Fruit fly (Drosophila melanogaster) whole organism, pupa: ENCODE results near the gene CG32683.

ENCODE experiments used
- CG10348 ChIP-seq: fragments of 200-800 bp; sonication (Bioruptor generic); IDR thresholded peaks from 2 replicates; pipeline ENCODE4 v1.3.6; 2022; ENCODE audit warnings: missing biosample characterization, missing genetic modification characterization
- CG12605 ChIP-seq: fragments of 200-800 bp; sonication (Bioruptor generic); IDR thresholded peaks from 2 replicates; pipeline ENCODE4 v1.3.6; 2022; ENCODE audit warnings: missing biosample characterization, missing genetic modification characterization
- CG13204 ChIP-seq: fragments of 200-800 bp; sonication (Bioruptor generic); optimal IDR thresholded peaks from 2 replicates; lab custom pipeline; 2018; ENCODE audit warnings: missing biosample characterization, mild to moderate bottlenecking, missing genetic modification characterization, moderate library complexity
- CG14655 ChIP-seq: fragments of 200-800 bp; sonication (Bioruptor generic); optimal IDR thresholded peaks from 3 replicates; lab custom pipeline; 2017; ENCODE audit warnings: mild to moderate bottlenecking, missing biosample characterization, missing genetic modification reagents, missing genetic modification characterization
- CG15710 ChIP-seq: fragments of 200-800 bp; sonication (Bioruptor generic); optimal IDR thresholded peaks from 2 replicates; lab custom pipeline; 2018; ENCODE audit warnings: missing biosample characterization, mild to moderate bottlenecking, missing genetic modification characterization, moderate library complexity
- CG17806 ChIP-seq: fragments of 200-800 bp; sonication (Bioruptor generic); optimal IDR thresholded peaks from 2 replicates; lab custom pipeline; 2018; ENCODE audit warnings: missing biosample characterization, mild to moderate bottlenecking, missing genetic modification characterization, moderate library complexity
- CG32121 ChIP-seq: fragments of 200-800 bp; sonication (Bioruptor generic); IDR thresholded peaks from 2 replicates; pipeline ENCODE4 v1.3.6; 2022; ENCODE audit warnings: missing biosample characterization, missing genetic modification characterization
- CG34367 ChIP-seq: fragments of 200-800 bp; sonication (Bioruptor generic); optimal IDR thresholded peaks from 2 replicates; lab custom pipeline; 2018; ENCODE audit warnings: missing biosample characterization, mild to moderate bottlenecking, missing genetic modification characterization
- CG4496 ChIP-seq: fragments of 200-800 bp; sonication (Bioruptor generic); IDR thresholded peaks from 3 replicates; pipeline ENCODE4 v1.3.6; 2022; ENCODE audit warnings: missing biosample characterization, missing genetic modification characterization
- CG8159 ChIP-seq: fragments of 200-800 bp; sonication (Bioruptor generic); optimal IDR thresholded peaks from 3 replicates; lab custom pipeline; 2018; ENCODE audit warnings: missing biosample characterization, mild to moderate bottlenecking, missing genetic modification characterization, moderate library complexity
- CG8301 ChIP-seq: fragments of 200-800 bp; sonication (Bioruptor generic); optimal IDR thresholded peaks from 2 replicates; lab custom pipeline; 2018; ENCODE audit warnings: missing biosample characterization, mild to moderate bottlenecking, missing genetic modification characterization
- CG9948 ChIP-seq: fragments of 200-800 bp; sonication (Bioruptor generic); optimal IDR thresholded peaks from 2 replicates; lab custom pipeline; 2018; ENCODE audit warnings: missing biosample characterization, mild to moderate bottlenecking, missing genetic modification characterization, moderate library complexity
- D1 ChIP-seq: fragments of 200-800 bp; sonication (Bioruptor generic); optimal IDR thresholded peaks from 2 replicates; lab custom pipeline; 2018; ENCODE audit warnings: missing biosample characterization, mild to moderate bottlenecking, missing genetic modification characterization, moderate library complexity
- EcR ChIP-seq: fragments of 200-800 bp; sonication (Bioruptor generic); optimal IDR thresholded peaks from 3 replicates; lab custom pipeline; 2019; ENCODE audit warnings: missing biosample characterization, missing genetic modification characterization, mild to moderate bottlenecking, moderate library complexity, missing genetic modification reagents
- Ets98B ChIP-seq: fragments of 200-800 bp; sonication (Bioruptor generic); IDR thresholded peaks from 2 replicates; pipeline ENCODE4 v1.3.6; 2022; ENCODE audit warnings: missing biosample characterization, missing genetic modification characterization
- Pif1A ChIP-seq: fragments of 200-800 bp; sonication (Bioruptor generic); optimal IDR thresholded peaks from 3 replicates; lab custom pipeline; 2016; ENCODE audit warnings: missing biosample characterization, missing genetic modification characterization
- Pif1B ChIP-seq: fragments of 200-800 bp; sonication (Bioruptor generic); optimal IDR thresholded peaks from 3 replicates; lab custom pipeline; 2016; ENCODE audit warnings: missing biosample characterization, missing genetic modification characterization
- Snoo ChIP-seq: fragments of 200-800 bp; sonication (Bioruptor generic); optimal IDR thresholded peaks from 3 replicates; lab custom pipeline; 2017; ENCODE audit warnings: missing biosample characterization, mild to moderate bottlenecking, missing genetic modification characterization, inconsistent platforms
- fd96Ca ChIP-seq: fragments of 200-800 bp; sonication (Bioruptor generic); IDR thresholded peaks from 3 replicates; pipeline ENCODE4 v1.3.6; 2022; ENCODE audit warnings: missing biosample characterization, missing genetic modification characterization
- gl ChIP-seq: fragments of 200-800 bp; sonication (Bioruptor generic); optimal IDR thresholded peaks from 2 replicates; lab custom pipeline; 2018; ENCODE audit warnings: missing biosample characterization, mild to moderate bottlenecking, missing genetic modification characterization
- rn ChIP-seq: fragments of 200-800 bp; sonication (Bioruptor generic); IDR thresholded peaks from 2 replicates; pipeline ENCODE4 v1.3.6; 2022; ENCODE audit warnings: missing biosample characterization, missing genetic modification characterization

CG32683 gene

dm6 chrX:10454795-10455194 lies at the start of gene CG32683:
Gene CG32683 (minus strand): TSS chrX:10454895.
- no peak for TF ChIP-seq rn (GFP tag; lab: Robert Waterston, UW)
- no peak for TF ChIP-seq CG17806 (tag; lab: Kevin White, UChicago)
- TF ChIP-seq fd96Ca (GFP tag; lab: Robert Waterston, UW) = no peak
- no peak for TF ChIP-seq CG4496 (GFP tag; lab: Robert Waterston, UW)
- TF ChIP-seq Ets98B (GFP tag; lab: Robert Waterston, UW) = no peak
- TF ChIP-seq CG10348 = no peak
- TF ChIP-seq CG13204 (GFP tag; lab: Kevin White, UChicago) = no peak
- TF ChIP-seq CG34367 = no peak
- TF ChIP-seq CG14655 (GFP tag; lab: Kevin White, UChicago) = no peak
- no peak for TF ChIP-seq gl
- TF ChIP-seq Snoo (tag; lab: Kevin White, UChicago) = no peak
- no peak for TF ChIP-seq CG8159
- TF ChIP-seq CG12605 (GFP tag; lab: Robert Waterston, UW) = no peak
- no peak for TF ChIP-seq CG15710
- no peak for TF ChIP-seq Pif1A
- TF ChIP-seq CG32121 (GFP tag; lab: Robert Waterston, UW) = no peak
- TF ChIP-seq EcR = no peak
- no peak for TF ChIP-seq CG9948 (tag; lab: Kevin White, UChicago)

- TF ChIP-seq Snoo (tag; lab: Kevin White, UChicago) (no peak), CG13204 (GFP tag; lab: Kevin White, UChicago) (no peak), CG17806 (tag; lab: Kevin White, UChicago) (no peak), D1 (tag; lab: Kevin White, UChicago) (no peak), Pif1B (GFP tag; lab: Kevin White, UChicago) (no peak)
These were observed 41.6 kb upstream of the CG32683 start for dm6 chrX:10496319-10496718.

dm6 chrX:10487964-10488605 lies 33.4 kb upstream of the CG32683 start:
- TF ChIP-seq CG8159 = no peak
- TF ChIP-seq CG14655 (GFP tag; lab: Kevin White, UChicago) = peak; percentile 55
- no peak for TF ChIP-seq Pif1B (GFP tag; lab: Kevin White, UChicago)
- peak; percentile 62; the same call in 2 of the 3 replicates for TF ChIP-seq fd96Ca (GFP tag; lab: Robert Waterston, UW)
- TF ChIP-seq CG8301 (tag; lab: Kevin White, UChicago) = peak; percentile 44
- no peak for TF ChIP-seq CG34367
- 0 out of 2 replicates have a peak, but pooled peaks have one; percentile 17 for TF ChIP-seq CG32121 (GFP tag; lab: Robert Waterston, UW)
- TF ChIP-seq CG4496 (GFP tag; lab: Robert Waterston, UW) = peak; percentile 29; the same call in 1 of the 3 replicates
- TF ChIP-seq EcR = no peak

dm6 chrX:10487105-10487504 lies 32.4 kb upstream of the CG32683 start, which contains the start of gene CG32687:
Gene CG32687 (minus strand): TSS chrX:10487205.
- TF ChIP-seq CG15710 (no peak), fd96Ca (GFP tag; lab: Robert Waterston, UW) (no peak), D1 (tag; lab: Kevin White, UChicago) (no peak), Pif1B (GFP tag; lab: Kevin White, UChicago) (no peak), gl (no peak), Ets98B (GFP tag; lab: Robert Waterston, UW) (no peak), CG9948 (tag; lab: Kevin White, UChicago) (no peak), EcR (no peak), CG17806 (tag; lab: Kevin White, UChicago) (no peak), Snoo (tag; lab: Kevin White, UChicago) (no peak), CG34367 (no peak), CG13204 (GFP tag; lab: Kevin White, UChicago) (no peak), CG32121 (GFP tag; lab: Robert Waterston, UW) (no peak), CG10348 (no peak), CG14655 (GFP tag; lab: Kevin White, UChicago) (no peak)

dm6 chrX:10486144-10487030 lies 31.7 kb upstream of the CG32683 start:
- TF ChIP-seq Ets98B (GFP tag; lab: Robert Waterston, UW) (peak; percentile 46; the same call in 1 of the 2 replicates), fd96Ca (GFP tag; lab: Robert Waterston, UW) (peak; percentile 44; the same call in 1 of the 3 replicates), gl (peak; percentile 46), CG8159 (peak; percentile 77), CG12605 (GFP tag; lab: Robert Waterston, UW) (peak; percentile 51; the same call in 1 of the 2 replicates), CG10348 (no peak), CG17806 (tag; lab: Kevin White, UChicago) (peak; percentile 62), Pif1B (GFP tag; lab: Kevin White, UChicago) (peak; percentile 31), EcR (peak; percentile 25), Pif1A (peak; percentile 76), rn (GFP tag; lab: Robert Waterston, UW) (no peak), CG4496 (GFP tag; lab: Robert Waterston, UW) (peak; percentile 70), CG15710 (peak; percentile 70), CG13204 (GFP tag; lab: Kevin White, UChicago) (no peak), D1 (tag; lab: Kevin White, UChicago) (no peak), CG32121 (GFP tag; lab: Robert Waterston, UW) (peak; percentile 25; the same call in 1 of the 2 replicates), CG8301 (tag; lab: Kevin White, UChicago) (peak; percentile 66), CG14655 (GFP tag; lab: Kevin White, UChicago) (peak; percentile 73), Snoo (tag; lab: Kevin White, UChicago) (peak; percentile 31), CG9948 (tag; lab: Kevin White, UChicago) (peak; percentile 50), CG34367 (peak; percentile 66)
